Fruit fly (Drosophila melanogaster) whole organism, embryonic: ENCODE results near the gene CG34417.

Experiments used
- Bdp1 ChIP-seq: fragments of 200-800 bp; sonication (Bioruptor generic); optimal IDR thresholded peaks from 3 replicates; lab custom pipeline; 2016; ENCODE audit warnings: missing biosample characterization, missing genetic modification characterization
- C15 ChIP-seq: fragments of 200-800 bp; sonication (Bioruptor generic); IDR thresholded peaks from 3 replicates; pipeline ENCODE4 v1.3.6; 2022; ENCODE audit warnings: missing biosample characterization, missing genetic modification characterization
- CG10147 ChIP-seq: fragments of 200-800 bp; sonication (Bioruptor generic); optimal IDR thresholded peaks from 2 replicates; lab custom pipeline; 2019; ENCODE audit warnings: missing biosample characterization, mild to moderate bottlenecking, missing genetic modification characterization, moderate library complexity
- CG10274 ChIP-seq: fragments of 200-800 bp; sonication (Bioruptor generic); optimal IDR thresholded peaks from 3 replicates; lab custom pipeline; 2017; ENCODE audit warnings: missing biosample characterization, mild to moderate bottlenecking, missing genetic modification characterization
- CG10366 ChIP-seq: fragments of 200-800 bp; sonication (Bioruptor generic); IDR thresholded peaks from 2 replicates; pipeline ENCODE4 v1.3.6; 2022; ENCODE audit warnings: missing biosample characterization, missing genetic modification characterization
- CG10654 ChIP-seq: fragments of 200-800 bp; sonication (Bioruptor generic); optimal IDR thresholded peaks from 2 replicates; lab custom pipeline; 2016; ENCODE audit warnings: missing biosample characterization, missing genetic modification characterization
- CG10959 ChIP-seq: fragments of 200-800 bp; sonication (Bioruptor generic); IDR thresholded peaks from 2 replicates; pipeline ENCODE4 v1.3.6; 2022; ENCODE audit warnings: missing biosample characterization, missing genetic modification characterization
- CG11093 ChIP-seq: fragments of 200-800 bp; sonication (Bioruptor generic); IDR thresholded peaks from 3 replicates; pipeline ENCODE4 v1.3.6; 2022; ENCODE audit warnings: missing biosample characterization, missing genetic modification characterization
- CG14014 ChIP-seq: fragments of 200-800 bp; sonication (Bioruptor generic); IDR thresholded peaks from 2 replicates; pipeline ENCODE4 v1.3.6; 2022; ENCODE audit warnings: missing biosample characterization, missing genetic modification characterization
- CG14710 ChIP-seq: fragments of 200-800 bp; sonication (Bioruptor generic); optimal IDR thresholded peaks from 3 replicates; lab custom pipeline; 2019; ENCODE audit warnings: missing biosample characterization, mild to moderate bottlenecking, missing genetic modification characterization, moderate library complexity
- CG14860 ChIP-seq: fragments of 200-800 bp; sonication (Bioruptor generic); IDR thresholded peaks from 3 replicates; pipeline ENCODE4 v1.3.6; 2022; ENCODE audit warnings: missing biosample characterization, missing genetic modification characterization; ENCODE audit not compliant: partially characterized antibody
- CG15011 ChIP-seq: fragments of 200-800 bp; sonication (Bioruptor generic); optimal IDR thresholded peaks from 3 replicates; lab custom pipeline; 2018; ENCODE audit warnings: missing biosample characterization, mild to moderate bottlenecking, missing genetic modification characterization
- CG16813 ChIP-seq: fragments of 200-800 bp; sonication (Bioruptor generic); IDR thresholded peaks from 3 replicates; pipeline ENCODE4 v1.3.6; 2022; ENCODE audit warnings: missing biosample characterization, missing genetic modification characterization; ENCODE audit not compliant: partially characterized antibody
- CG17829 ChIP-seq: fragments of 200-800 bp; optimal IDR thresholded peaks from 2 replicates; lab custom pipeline; 2019; ENCODE audit warnings: missing biosample characterization, mild to moderate bottlenecking, missing genetic modification characterization, moderate library complexity
- CG1832 ChIP-seq: fragments of 200-800 bp; sonication (Bioruptor generic); optimal IDR thresholded peaks from 2 replicates; lab custom pipeline; 2017; ENCODE audit warnings: missing biosample characterization, mild to moderate bottlenecking, missing genetic modification characterization, inconsistent platforms
- CG2116 ChIP-seq: fragments of 200-800 bp; sonication (Bioruptor generic); optimal IDR thresholded peaks from 3 replicates; lab custom pipeline; 2018; ENCODE audit warnings: missing biosample characterization, mild to moderate bottlenecking, missing genetic modification characterization
- CG30020 ChIP-seq: fragments of 200-800 bp; optimal IDR thresholded peaks from 2 replicates; lab custom pipeline; 2019; ENCODE audit warnings: missing biosample characterization, mild to moderate bottlenecking, missing genetic modification characterization, moderate library complexity
- CG30403 ChIP-seq: fragments of 200-800 bp; sonication (Bioruptor generic); optimal IDR thresholded peaks from 3 replicates; lab custom pipeline; 2016; ENCODE audit warnings: missing biosample characterization, missing genetic modification characterization
- CG31365 ChIP-seq: fragments of 200-800 bp; sonication (Bioruptor generic); optimal IDR thresholded peaks from 2 replicates; lab custom pipeline; 2018; ENCODE audit warnings: missing biosample characterization, mild to moderate bottlenecking, missing genetic modification characterization
- CG34376 ChIP-seq: fragments of 200-800 bp; sonication (Bioruptor generic); optimal IDR thresholded peaks from 2 replicates; lab custom pipeline; 2018; ENCODE audit warnings: missing biosample characterization, mild to moderate bottlenecking, missing genetic modification characterization
- CG3995 ChIP-seq: fragments of 200-800 bp; sonication (Bioruptor generic); optimal IDR thresholded peaks from 3 replicates; lab custom pipeline; 2016; ENCODE audit warnings: missing biosample characterization, missing genetic modification characterization
- CG4707 ChIP-seq: fragments of 200-800 bp; sonication (Bioruptor generic); optimal IDR thresholded peaks from 2 replicates; lab custom pipeline; 2018; ENCODE audit warnings: missing biosample characterization, mild to moderate bottlenecking, missing genetic modification characterization, moderate library complexity
- CG4854 ChIP-seq: fragments of 200-800 bp; sonication (Bioruptor generic); optimal IDR thresholded peaks from 2 replicates; lab custom pipeline; 2016; ENCODE audit warnings: missing biosample characterization, missing genetic modification characterization, inconsistent platforms
- CG6272 ChIP-seq: fragments of 200-800 bp; sonication (Bioruptor generic); IDR thresholded peaks from 2 replicates; pipeline ENCODE4 v1.3.6; 2022; ENCODE audit warnings: missing biosample characterization, missing genetic modification characterization
- CG8944 ChIP-seq: fragments of 200-800 bp; sonication (Bioruptor generic); optimal IDR thresholded peaks from 3 replicates; lab custom pipeline; 2016; ENCODE audit warnings: missing biosample characterization, missing genetic modification characterization
- CG9817 ChIP-seq: fragments of 200-800 bp; sonication (Bioruptor generic); optimal IDR thresholded peaks from 2 replicates; lab custom pipeline; 2018; ENCODE audit warnings: missing biosample characterization, mild to moderate bottlenecking, missing genetic modification characterization, moderate library complexity
- Camta ChIP-seq: fragments of 200-800 bp; sonication (Bioruptor generic); optimal IDR thresholded peaks from 2 replicates; lab custom pipeline; 2016; ENCODE audit warnings: missing biosample characterization, missing genetic modification characterization
- CrebB ChIP-seq: fragments of 200-800 bp; sonication (Bioruptor generic); optimal IDR thresholded peaks from 3 replicates; lab custom pipeline; 2018; ENCODE audit warnings: missing biosample characterization, mild to moderate bottlenecking, missing genetic modification characterization
- Deaf1 ChIP-seq: fragments of 200-800 bp; optimal IDR thresholded peaks from 3 replicates; lab custom pipeline; 2019; ENCODE audit warnings: missing biosample characterization, mild to moderate bottlenecking, missing genetic modification characterization, moderate library complexity
- Doc3 ChIP-seq: fragments of 200-800 bp; sonication (Bioruptor generic); IDR thresholded peaks from 3 replicates; pipeline ENCODE4 v1.3.6; 2022; ENCODE audit warnings: missing biosample characterization, missing genetic modification characterization; ENCODE audit not compliant: partially characterized antibody
- NFAT ChIP-seq: fragments of 200-800 bp; sonication (Bioruptor generic); IDR thresholded peaks from 2 replicates; pipeline ENCODE4 v1.3.6; 2022; ENCODE audit warnings: missing biosample characterization, missing genetic modification characterization
- Opbp ChIP-seq: fragments of 200-800 bp; sonication (Bioruptor generic); IDR thresholded peaks from 3 replicates; pipeline ENCODE4 v1.3.6; 2022; ENCODE audit warnings: missing biosample characterization, missing genetic modification characterization; ENCODE audit not compliant: partially characterized antibody
- PHDP ChIP-seq: fragments of 200-800 bp; sonication (Bioruptor generic); optimal IDR thresholded peaks from 3 replicates; lab custom pipeline; 2018; ENCODE audit warnings: missing biosample characterization, mild to moderate bottlenecking, missing genetic modification characterization, moderate library complexity
- Poxn ChIP-seq: fragments of 200-800 bp; sonication (Bioruptor generic); IDR thresholded peaks from 2 replicates; pipeline ENCODE4 v1.3.6; 2022; ENCODE audit warnings: missing biosample characterization, missing genetic modification characterization
- Scr ChIP-seq: fragments of 200-800 bp; sonication (Bioruptor generic); IDR thresholded peaks from 2 replicates; pipeline ENCODE4 v1.3.6; 2022; ENCODE audit warnings: missing biosample characterization, missing genetic modification characterization; ENCODE audit not compliant: partially characterized antibody
- Sin3A ChIP-seq: fragments of >200 bp; optimal IDR thresholded peaks from 2 replicates; lab custom pipeline; 2018
- Stat92E ChIP-seq, 3 experiments: fragments of >200 bp in 2 of 3; fragments of 200-800 bp in 1 of 3; sonication (Bioruptor generic) in 1 of 3; optimal IDR thresholded peaks; 2 replicates each; lab custom pipeline; 2017 to 2019; ENCODE audit warnings: missing biosample characterization in 3 of 3, missing genetic modification characterization in 3 of 3, mild to moderate bottlenecking in 1 of 3, moderate library complexity in 1 of 3
- Taf1 ChIP-seq: fragments of 200-800 bp; sonication (Bioruptor generic); IDR thresholded peaks from 2 replicates; pipeline ENCODE4 v1.3.6; 2022; ENCODE audit warnings: missing biosample characterization, missing genetic modification characterization
- Xrp1 ChIP-seq: fragments of 200-800 bp; sonication (Bioruptor generic); IDR thresholded peaks from 2 replicates; pipeline ENCODE4 v1.3.6; 2022; ENCODE audit warnings: missing biosample characterization, missing genetic modification characterization
- cwo ChIP-seq: fragments of 200-800 bp; sonication (Bioruptor generic); optimal IDR thresholded peaks from 3 replicates; lab custom pipeline; 2017; ENCODE audit warnings: missing biosample characterization, missing genetic modification characterization, mild to moderate bottlenecking, moderate library complexity, missing genetic modification reagents
- danr ChIP-seq: fragments of 200-800 bp; sonication (Bioruptor generic); IDR thresholded peaks from 2 replicates; pipeline ENCODE4 v1.3.6; 2022; ENCODE audit warnings: missing biosample characterization, missing genetic modification characterization
- dati ChIP-seq: fragments of 200-800 bp; sonication (Bioruptor generic); IDR thresholded peaks from 2 replicates; pipeline ENCODE4 v1.3.6; 2022; ENCODE audit warnings: missing biosample characterization, missing genetic modification characterization
- ewg ChIP-seq: fragments of 200-800 bp; sonication (Bioruptor generic); optimal IDR thresholded peaks from 3 replicates; lab custom pipeline; 2017; ENCODE audit warnings: mild to moderate bottlenecking, missing biosample characterization, missing genetic modification reagents, missing genetic modification characterization
- gsb ChIP-seq: fragments of 200-800 bp; sonication (Bioruptor generic); IDR thresholded peaks from 2 replicates; pipeline ENCODE4 v1.3.6; 2022; ENCODE audit warnings: missing biosample characterization, missing genetic modification characterization
- insv ChIP-seq, 2 experiments: fragments of 200-800 bp; sonication (Bioruptor generic); optimal IDR thresholded peaks; 3 replicates each; lab custom pipeline; 2016 to 2018; ENCODE audit warnings: missing biosample characterization in 2 of 2, missing genetic modification characterization in 2 of 2
- lbe ChIP-seq: fragments of 200-800 bp; sonication (Bioruptor generic); optimal IDR thresholded peaks from 2 replicates; lab custom pipeline; 2016; ENCODE audit warnings: missing biosample characterization, mild to moderate bottlenecking, missing genetic modification characterization
- row ChIP-seq: fragments of 200-800 bp; sonication (Bioruptor generic); IDR thresholded peaks from 3 replicates; pipeline ENCODE4 v1.3.6; 2022; ENCODE audit warnings: missing biosample characterization, missing genetic modification characterization
- tna ChIP-seq: fragments of 200-800 bp; sonication (Bioruptor generic); IDR thresholded peaks from 2 replicates; pipeline ENCODE4 v1.3.6; 2022; ENCODE audit warnings: missing biosample characterization, missing genetic modification characterization; ENCODE audit not compliant: partially characterized antibody
- unc-4 ChIP-seq: fragments of 200-800 bp; sonication (Bioruptor generic); IDR thresholded peaks from 2 replicates; pipeline ENCODE4 v1.3.6; 2022; ENCODE audit warnings: missing biosample characterization, missing genetic modification characterization; ENCODE audit not compliant: partially characterized antibody

CG34417 gene

dm6 chrX:6590681-6591289 lies 50.2 kb downstream of the CG34417 start, which contains the start of gene Pat1 (continued):
- TF ChIP-seq row (GFP tag; lab: Robert Waterston, UW) (peak; percentile 56), CG10147 (peak; percentile 0), Scr (GFP tag; lab: Robert Waterston, UW) (peak; percentile 84), Sin3A (lab: Kevin White, UChicago) (peak; percentile 64), CG14014 (no peak), ewg (GFP tag; lab: Kevin White, UChicago) (peak; percentile 44), Taf1 (GFP tag; lab: Robert Waterston, UW) (no peak), Camta (GFP tag; lab: Kevin White, UChicago) (peak; percentile 29), Poxn (GFP tag; lab: Robert Waterston, UW) (no peak), tna (GFP tag; lab: Robert Waterston, UW) (peak; percentile 86), CG14860 (GFP tag; lab: Robert Waterston, UW) (peak; percentile 79), C15 (GFP tag; lab: Robert Waterston, UW) (no peak), CG15011 (GFP tag; lab: Kevin White, UChicago) (no peak), CG17829 (peak; percentile 38), CG30020 (tag; lab: Kevin White, UChicago) (peak; percentile 41), danr (GFP tag; lab: Robert Waterston, UW) (no peak), CG3995 (GFP tag; lab: Kevin White, UChicago) (peak; percentile 28), Doc3 (peak; percentile 72), CG10274 (GFP tag; lab: Kevin White, UChicago) (no peak), dati (GFP tag; lab: Robert Waterston, UW) (no peak), CG14710 (peak; percentile 77), CG4854 (GFP tag; lab: Kevin White, UChicago) (no peak), CG34376 (GFP tag; lab: Kevin White, UChicago) (peak; percentile 49), Stat92E (GFP tag; optimal IDR thresholded peaks at IDR 0.05; lab: Kevin White, UChicago) (peak in 1 of 3 experiments; percentile 20), Opbp (GFP tag; lab: Robert Waterston, UW) (peak; percentile 93), Deaf1 (peak; percentile 30), CG10654 (no peak), CG11093 (GFP tag; lab: Robert Waterston, UW) (no peak), CG10366 (GFP tag; lab: Robert Waterston, UW) (no peak), CG8944 (GFP tag; lab: Kevin White, UChicago) (no peak), CG1832 (GFP tag; lab: Kevin White, UChicago) (no peak), NFAT (GFP tag; lab: Robert Waterston, UW) (0 out of 2 replicates have a peak, but pooled peaks have one; percentile 15), cwo (no peak), CG4707 (GFP tag; lab: Kevin White, UChicago) (no peak), PHDP (tag; lab: Kevin White, UChicago) (peak; percentile 11), CG6272 (no peak), CG2116 (GFP tag; lab: Kevin White, UChicago) (peak; percentile 97), CG10959 (GFP tag; lab: Robert Waterston, UW) (no peak), lbe (GFP tag; lab: Kevin White, UChicago) (peak; percentile 8), Bdp1 (GFP tag; lab: Kevin White, UChicago) (no peak), CG30403 (peak; percentile 9), CG31365 (peak; percentile 23), Xrp1 (0 out of 2 replicates have a peak, but pooled peaks have one; percentile 13), CrebB (no peak), CG16813 (GFP tag; lab: Robert Waterston, UW) (peak; percentile 85), insv (GFP tag; optimal IDR thresholded peaks at IDR 0.05; lab: Kevin White, UChicago) (no peak), gsb (GFP tag; lab: Robert Waterston, UW) (no peak), CG9817 (tag; lab: Kevin White, UChicago) (no peak), unc-4 (peak; percentile 91)
